Fruit fly (Drosophila melanogaster) whole organism, pupa: ENCODE measurements around the gene CG10802.
A peak's percentile ranks its signal among the peaks of the same experiment; 100 is the strongest.

Source experiments
- CG10348 ChIP-seq: fragments of 200-800 bp; sonication (Bioruptor generic); IDR thresholded peaks from 2 replicates; pipeline ENCODE4 v1.3.6; 2022; ENCODE audit warnings: missing biosample characterization, missing genetic modification characterization
- CG12605 ChIP-seq: fragments of 200-800 bp; sonication (Bioruptor generic); IDR thresholded peaks from 2 replicates; pipeline ENCODE4 v1.3.6; 2022; ENCODE audit warnings: missing biosample characterization, missing genetic modification characterization
- CG13204 ChIP-seq: fragments of 200-800 bp; sonication (Bioruptor generic); optimal IDR thresholded peaks from 2 replicates; lab custom pipeline; 2018; ENCODE audit warnings: missing biosample characterization, mild to moderate bottlenecking, missing genetic modification characterization, moderate library complexity
- CG14655 ChIP-seq: fragments of 200-800 bp; sonication (Bioruptor generic); optimal IDR thresholded peaks from 3 replicates; lab custom pipeline; 2017; ENCODE audit warnings: mild to moderate bottlenecking, missing biosample characterization, missing genetic modification reagents, missing genetic modification characterization
- CG15710 ChIP-seq: fragments of 200-800 bp; sonication (Bioruptor generic); optimal IDR thresholded peaks from 2 replicates; lab custom pipeline; 2018; ENCODE audit warnings: missing biosample characterization, mild to moderate bottlenecking, missing genetic modification characterization, moderate library complexity
- CG17806 ChIP-seq: fragments of 200-800 bp; sonication (Bioruptor generic); optimal IDR thresholded peaks from 2 replicates; lab custom pipeline; 2018; ENCODE audit warnings: missing biosample characterization, mild to moderate bottlenecking, missing genetic modification characterization, moderate library complexity
- CG32121 ChIP-seq: fragments of 200-800 bp; sonication (Bioruptor generic); IDR thresholded peaks from 2 replicates; pipeline ENCODE4 v1.3.6; 2022; ENCODE audit warnings: missing biosample characterization, missing genetic modification characterization
- CG34367 ChIP-seq: fragments of 200-800 bp; sonication (Bioruptor generic); optimal IDR thresholded peaks from 2 replicates; lab custom pipeline; 2018; ENCODE audit warnings: missing biosample characterization, mild to moderate bottlenecking, missing genetic modification characterization
- CG4496 ChIP-seq: fragments of 200-800 bp; sonication (Bioruptor generic); IDR thresholded peaks from 3 replicates; pipeline ENCODE4 v1.3.6; 2022; ENCODE audit warnings: missing biosample characterization, missing genetic modification characterization
- CG8159 ChIP-seq: fragments of 200-800 bp; sonication (Bioruptor generic); optimal IDR thresholded peaks from 3 replicates; lab custom pipeline; 2018; ENCODE audit warnings: missing biosample characterization, mild to moderate bottlenecking, missing genetic modification characterization, moderate library complexity
- CG8301 ChIP-seq: fragments of 200-800 bp; sonication (Bioruptor generic); optimal IDR thresholded peaks from 2 replicates; lab custom pipeline; 2018; ENCODE audit warnings: missing biosample characterization, mild to moderate bottlenecking, missing genetic modification characterization
- CG9948 ChIP-seq: fragments of 200-800 bp; sonication (Bioruptor generic); optimal IDR thresholded peaks from 2 replicates; lab custom pipeline; 2018; ENCODE audit warnings: missing biosample characterization, mild to moderate bottlenecking, missing genetic modification characterization, moderate library complexity
- D1 ChIP-seq: fragments of 200-800 bp; sonication (Bioruptor generic); optimal IDR thresholded peaks from 2 replicates; lab custom pipeline; 2018; ENCODE audit warnings: missing biosample characterization, mild to moderate bottlenecking, missing genetic modification characterization, moderate library complexity
- EcR ChIP-seq: fragments of 200-800 bp; sonication (Bioruptor generic); optimal IDR thresholded peaks from 3 replicates; lab custom pipeline; 2019; ENCODE audit warnings: missing biosample characterization, missing genetic modification characterization, mild to moderate bottlenecking, moderate library complexity, missing genetic modification reagents
- Ets98B ChIP-seq: fragments of 200-800 bp; sonication (Bioruptor generic); IDR thresholded peaks from 2 replicates; pipeline ENCODE4 v1.3.6; 2022; ENCODE audit warnings: missing biosample characterization, missing genetic modification characterization
- Pif1A ChIP-seq: fragments of 200-800 bp; sonication (Bioruptor generic); optimal IDR thresholded peaks from 3 replicates; lab custom pipeline; 2016; ENCODE audit warnings: missing biosample characterization, missing genetic modification characterization
- Pif1B ChIP-seq: fragments of 200-800 bp; sonication (Bioruptor generic); optimal IDR thresholded peaks from 3 replicates; lab custom pipeline; 2016; ENCODE audit warnings: missing biosample characterization, missing genetic modification characterization
- Snoo ChIP-seq: fragments of 200-800 bp; sonication (Bioruptor generic); optimal IDR thresholded peaks from 3 replicates; lab custom pipeline; 2017; ENCODE audit warnings: missing biosample characterization, mild to moderate bottlenecking, missing genetic modification characterization, inconsistent platforms
- fd96Ca ChIP-seq: fragments of 200-800 bp; sonication (Bioruptor generic); IDR thresholded peaks from 3 replicates; pipeline ENCODE4 v1.3.6; 2022; ENCODE audit warnings: missing biosample characterization, missing genetic modification characterization
- gl ChIP-seq: fragments of 200-800 bp; sonication (Bioruptor generic); optimal IDR thresholded peaks from 2 replicates; lab custom pipeline; 2018; ENCODE audit warnings: missing biosample characterization, mild to moderate bottlenecking, missing genetic modification characterization
- rn ChIP-seq: fragments of 200-800 bp; sonication (Bioruptor generic); IDR thresholded peaks from 2 replicates; pipeline ENCODE4 v1.3.6; 2022; ENCODE audit warnings: missing biosample characterization, missing genetic modification characterization

CG10802 gene

DNA sequence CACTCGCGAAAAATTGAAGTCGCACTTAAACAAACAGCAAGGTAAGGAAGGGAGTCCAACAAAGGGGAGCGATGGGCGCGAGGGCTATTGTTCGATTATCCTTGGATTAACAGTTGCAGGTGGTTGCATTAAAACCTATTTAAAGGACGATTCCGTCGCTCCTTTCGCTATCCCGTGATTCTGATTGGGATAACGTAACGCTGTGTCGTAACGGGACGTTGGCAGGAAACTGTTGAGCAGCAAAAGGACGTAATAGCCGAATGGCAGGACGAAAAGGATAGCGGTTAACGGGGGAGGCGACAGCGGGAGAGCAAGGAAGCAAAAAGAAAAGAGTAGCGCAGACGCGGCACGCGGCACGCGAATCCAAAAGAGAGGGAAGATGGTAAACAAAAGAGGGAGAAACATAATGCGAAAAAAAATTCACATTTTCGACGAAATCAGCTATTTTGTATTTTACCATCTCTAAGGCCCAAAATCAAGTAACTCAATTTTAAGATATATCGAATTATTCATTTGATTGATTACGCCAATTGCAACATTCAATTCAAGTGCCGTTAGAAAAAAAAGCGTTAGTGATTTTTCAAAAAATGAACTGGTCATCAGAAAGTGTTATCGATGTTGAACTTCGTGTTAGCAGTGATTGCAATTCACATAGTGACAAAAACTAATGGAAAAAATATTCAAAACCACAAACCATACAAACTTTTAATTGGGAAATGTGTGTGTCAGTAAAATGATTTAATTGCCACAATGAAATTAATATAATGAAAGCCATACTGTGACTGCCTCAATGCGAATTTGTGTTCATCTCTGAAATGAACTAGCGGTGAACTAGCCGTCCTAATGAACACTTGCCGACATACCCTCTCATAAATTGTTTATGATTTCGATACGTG, at the start of gene CG10802, which contains the start of gene CG10804:
Gene CG10802 (plus strand): TSS at position 847 of the 896 bp plus-strand sequence.
Gene CG10804 (minus strand): TSS at position 204 of the 896 bp plus-strand sequence.
- peak; percentile 72; the same call in 1 of the 2 replicates for TF ChIP-seq CG32121
- TF ChIP-seq CG13204 (GFP tag; lab: Kevin White, UChicago): no peak
- no peak for TF ChIP-seq EcR
- peak; percentile 49 for TF ChIP-seq CG8159 (tag; lab: Kevin White, UChicago)
- TF ChIP-seq CG8301 (tag; lab: Kevin White, UChicago): no peak
- peak; percentile 38 for TF ChIP-seq Pif1B (GFP tag; lab: Kevin White, UChicago)
- peak; percentile 45 for TF ChIP-seq Snoo (tag; lab: Kevin White, UChicago)
- TF ChIP-seq CG4496 (GFP tag; lab: Robert Waterston, UW): peak; percentile 92
- peak; percentile 61; the same call in 1 of the 2 replicates for TF ChIP-seq rn
- TF ChIP-seq CG17806 (tag; lab: Kevin White, UChicago): peak; percentile 52
- TF ChIP-seq CG9948 (tag; lab: Kevin White, UChicago): peak; percentile 40
- peak; percentile 44 for TF ChIP-seq CG34367 (tag; lab: Kevin White, UChicago)
- peak; percentile 85 for TF ChIP-seq fd96Ca
- TF ChIP-seq CG10348 (GFP tag; lab: Robert Waterston, UW): peak; percentile 42; the same call in 1 of the 2 replicates
- no peak for TF ChIP-seq CG14655 (GFP tag; lab: Kevin White, UChicago)
- TF ChIP-seq Ets98B: peak; percentile 87
- no peak for TF ChIP-seq Pif1A (GFP tag; lab: Kevin White, UChicago)
- TF ChIP-seq CG12605: no peak
- no peak for TF ChIP-seq gl (tag; lab: Kevin White, UChicago)
- no peak for TF ChIP-seq D1
- peak; percentile 58 for TF ChIP-seq CG15710 (tag; lab: Kevin White, UChicago)

DNA sequence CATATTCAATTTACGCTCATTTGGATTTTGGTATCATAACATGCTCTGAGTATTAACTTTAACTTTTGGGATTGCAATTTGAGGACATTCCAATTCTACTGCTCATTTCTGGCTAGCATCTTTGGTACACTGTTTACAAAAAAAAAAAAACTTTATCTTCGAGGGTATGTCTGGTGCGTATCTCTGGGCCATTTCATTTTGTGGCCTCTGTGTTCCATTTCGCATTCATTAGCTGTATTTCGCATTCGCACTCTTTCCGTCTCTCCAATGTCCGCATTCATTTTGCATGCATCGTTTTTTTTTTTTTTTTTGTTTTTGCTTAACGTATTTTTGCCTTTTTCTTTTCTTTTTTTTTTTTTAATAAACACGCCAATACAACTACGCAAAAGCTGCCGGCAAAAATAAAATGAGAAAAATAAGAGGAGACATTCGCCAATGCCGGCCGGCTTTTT, 49.1 kb upstream of the CG10802 start:
- TF ChIP-seq EcR (no peak), CG13204 (GFP tag; lab: Kevin White, UChicago) (peak; percentile 80), Ets98B (peak; percentile 93), CG4496 (GFP tag; lab: Robert Waterston, UW) (peak; percentile 95), CG14655 (GFP tag; lab: Kevin White, UChicago) (peak; percentile 73), gl (tag; lab: Kevin White, UChicago) (peak; percentile 58), CG32121 (peak; percentile 93), Pif1A (GFP tag; lab: Kevin White, UChicago) (peak; percentile 96), Snoo (tag; lab: Kevin White, UChicago) (peak; percentile 95), CG34367 (tag; lab: Kevin White, UChicago) (peak; percentile 57), D1 (peak; percentile 44), CG8159 (tag; lab: Kevin White, UChicago) (peak; percentile 88), CG12605 (peak; percentile 97), CG8301 (tag; lab: Kevin White, UChicago) (peak; percentile 69), CG15710 (tag; lab: Kevin White, UChicago) (peak; percentile 88), CG10348 (GFP tag; lab: Robert Waterston, UW) (no peak), fd96Ca (peak; percentile 81), CG17806 (tag; lab: Kevin White, UChicago) (peak; percentile 83), rn (peak; percentile 86), Pif1B (GFP tag; lab: Kevin White, UChicago) (peak; percentile 94), CG9948 (tag; lab: Kevin White, UChicago) (peak; percentile 66)
- TF ChIP-seq, all 21 proteins: peak for 19

DNA sequence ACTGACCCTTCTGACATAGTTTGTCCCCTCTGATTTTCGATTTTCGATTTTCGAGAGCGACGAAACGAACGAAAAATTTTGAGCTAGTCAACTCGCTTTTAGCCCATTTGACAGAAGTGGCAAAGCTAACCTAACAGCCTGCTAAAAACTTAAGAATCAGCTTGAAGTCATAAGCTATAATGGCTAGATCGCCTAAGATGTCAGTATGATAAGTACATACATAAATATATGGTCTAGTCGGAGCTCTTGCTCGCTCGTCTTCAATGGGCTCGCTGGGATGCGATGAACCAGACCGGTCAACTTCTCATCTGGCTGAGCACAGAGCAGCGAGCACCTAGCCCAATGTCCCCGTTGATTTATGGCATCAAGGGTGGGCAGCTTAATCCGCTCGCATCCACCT, 47.1 kb upstream of the CG10802 start, which contains the start of gene CG14269:
Gene CG14269 (minus strand): TSS at position 101 of the 400 bp plus-strand sequence.
- TF ChIP-seq CG4496 (GFP tag; lab: Robert Waterston, UW) (no peak), CG9948 (tag; lab: Kevin White, UChicago) (no peak)
- TF ChIP-seq, all 21 proteins: peak for 0

DNA sequence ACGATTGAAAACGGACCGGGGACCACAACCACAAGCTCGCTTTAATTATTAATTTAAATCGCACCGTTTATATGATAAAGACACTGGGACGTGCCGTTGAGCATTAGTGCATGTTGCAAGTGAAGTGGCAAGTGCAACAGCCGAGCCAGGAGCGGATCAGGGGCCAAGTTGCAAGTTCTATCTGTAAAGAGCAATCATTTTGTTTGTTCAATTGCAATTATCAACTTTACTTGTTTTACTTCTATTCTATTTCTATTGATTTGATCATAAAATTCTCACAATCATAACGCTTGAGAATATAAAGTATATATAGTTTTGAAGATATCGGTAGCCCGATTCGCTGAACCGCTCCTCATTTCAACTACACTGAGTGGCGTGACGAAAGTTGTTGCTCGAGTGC, 46.6 kb upstream of the CG10802 start:
- TF ChIP-seq CG17806 (tag; lab: Kevin White, UChicago) (peak; percentile 56), CG4496 (GFP tag; lab: Robert Waterston, UW) (no peak), CG8159 (tag; lab: Kevin White, UChicago) (peak; percentile 61), gl (tag; lab: Kevin White, UChicago) (peak; percentile 8), Ets98B (no peak), fd96Ca (no peak), rn (no peak), CG9948 (tag; lab: Kevin White, UChicago) (peak; percentile 49), Pif1A (GFP tag; lab: Kevin White, UChicago) (peak; percentile 44), D1 (no peak), CG34367 (tag; lab: Kevin White, UChicago) (peak; percentile 17), CG8301 (tag; lab: Kevin White, UChicago) (peak; percentile 59), CG12605 (no peak), Pif1B (GFP tag; lab: Kevin White, UChicago) (peak; percentile 43), CG10348 (GFP tag; lab: Robert Waterston, UW) (no peak), CG13204 (GFP tag; lab: Kevin White, UChicago) (no peak), CG15710 (tag; lab: Kevin White, UChicago) (peak; percentile 59), Snoo (tag; lab: Kevin White, UChicago) (no peak), EcR (no peak), CG32121 (no peak), CG14655 (GFP tag; lab: Kevin White, UChicago) (peak; percentile 70)

DNA sequence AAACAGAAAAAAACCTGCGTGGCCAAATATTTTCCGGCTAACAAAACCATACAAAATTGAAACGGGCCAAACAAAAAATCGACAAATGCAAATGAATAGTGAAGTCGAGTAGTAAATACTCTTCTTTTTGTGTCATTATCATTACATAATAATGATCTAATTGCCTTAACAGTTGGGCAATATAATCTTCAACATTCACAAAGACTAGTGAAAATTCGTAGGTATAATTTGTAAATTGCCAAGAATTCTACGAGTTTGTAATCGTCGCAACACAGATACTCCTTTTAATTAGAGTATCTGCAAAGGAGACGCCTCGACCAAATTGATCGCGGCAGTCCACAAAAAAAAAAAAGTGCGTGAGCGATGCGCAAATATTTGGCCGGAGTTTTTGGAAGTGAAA, 45.3 kb upstream of the CG10802 start:
- no peak for TF ChIP-seq CG15710 (tag; lab: Kevin White, UChicago)
- TF ChIP-seq Pif1A (GFP tag; lab: Kevin White, UChicago): no peak
- peak; percentile 3 for TF ChIP-seq CG17806 (tag; lab: Kevin White, UChicago)
